Fruit fly (Drosophila melanogaster): Measurements from ENCODE around the gene mael.

DNA sequence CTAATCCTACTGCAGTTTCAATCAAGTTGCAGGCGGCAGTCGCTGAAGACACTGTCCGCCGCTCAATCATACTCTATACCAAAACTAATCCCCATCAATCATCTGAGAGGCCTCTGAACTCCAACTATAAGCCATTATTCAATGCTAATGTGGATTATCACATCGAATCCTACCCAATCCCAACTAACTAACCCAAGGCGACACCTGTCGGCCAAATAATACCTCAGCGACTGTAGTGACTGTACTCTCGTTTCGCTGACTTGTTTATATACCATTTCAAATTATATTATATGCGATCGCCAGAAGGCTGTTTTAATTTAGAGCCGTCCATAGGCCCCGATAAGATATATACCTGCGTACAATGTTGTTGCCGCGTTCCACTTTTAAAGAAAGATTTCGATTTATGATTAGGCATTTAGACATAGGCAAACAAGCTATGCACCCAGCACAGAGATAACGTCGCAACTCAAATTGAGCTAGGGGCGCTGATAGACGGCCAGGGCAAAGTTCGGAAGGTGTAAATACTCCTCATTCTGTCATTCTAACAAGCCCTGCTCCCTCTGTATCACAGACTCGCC lies 49.2 kb upstream of the mael start:
- TF ChIP-seq br (GFP tag; optimal IDR thresholded peaks at IDR 0.05) (no peak), h (GFP tag; optimal IDR thresholded peaks at IDR 0.05) (no peak), Mio (GFP tag; optimal IDR thresholded peaks at IDR 0.05) (no peak)
